Fruit fly (Drosophila melanogaster) Kc167 (cell line): ENCODE measurements around the gene bard.

Experiments used
- Myc ChIP-seq: fragments of >200 bp; optimal IDR thresholded peaks from 2 replicates; lab custom pipeline; 2017; ENCODE audit warnings: missing external identifiers
- Sin3A ChIP-seq: fragments of >200 bp; optimal IDR thresholded peaks from 2 replicates; lab custom pipeline; 2018; ENCODE audit warnings: missing external identifiers
- h ChIP-seq: fragments of >200 bp; optimal IDR thresholded peaks from 3 replicates; lab custom pipeline; 2018; ENCODE audit warnings: missing external identifiers
- insv ChIP-seq: fragments of >200 bp; optimal IDR thresholded peaks from 3 replicates; lab custom pipeline; 2018; ENCODE audit warnings: missing external identifiers
- psq ChIP-seq: fragments of >200 bp; optimal IDR thresholded peaks from 2 replicates; lab custom pipeline; 2017; ENCODE audit warnings: missing external identifiers
- ttk ChIP-seq: sonication (Bioruptor generic); optimal IDR thresholded peaks from 2 replicates; lab custom pipeline; 2017; ENCODE audit warnings: missing external identifiers

bard gene

DNA sequence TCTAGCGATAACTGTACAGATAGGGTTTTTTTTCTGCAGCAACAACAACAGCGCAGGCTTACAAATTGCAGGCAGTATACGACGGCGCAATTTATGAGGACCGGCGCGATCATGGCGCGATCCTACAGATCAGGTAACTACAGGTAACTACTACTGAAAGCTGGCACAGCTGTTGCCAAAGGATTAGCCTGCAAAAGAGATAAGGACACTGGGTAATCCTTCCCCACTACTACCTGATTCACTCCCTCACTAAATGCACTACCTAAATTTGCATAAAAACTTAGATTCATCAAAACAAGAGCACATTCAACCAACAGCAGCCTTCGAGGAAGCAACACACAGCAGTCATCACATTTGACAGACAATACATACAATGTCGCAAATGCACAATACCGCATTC, at the start of gene bard:
bard (plus strand) TSS at position 301 of the 400 bp plus-strand sequence.
- no peak for TF ChIP-seq Myc
- TF ChIP-seq ttk: no peak
- no peak for TF ChIP-seq Sin3A (lab: Kevin White, UChicago)
- TF ChIP-seq psq: no peak
- no peak for TF ChIP-seq insv
- no peak for TF ChIP-seq h (lab: Kevin White, UChicago)

DNA sequence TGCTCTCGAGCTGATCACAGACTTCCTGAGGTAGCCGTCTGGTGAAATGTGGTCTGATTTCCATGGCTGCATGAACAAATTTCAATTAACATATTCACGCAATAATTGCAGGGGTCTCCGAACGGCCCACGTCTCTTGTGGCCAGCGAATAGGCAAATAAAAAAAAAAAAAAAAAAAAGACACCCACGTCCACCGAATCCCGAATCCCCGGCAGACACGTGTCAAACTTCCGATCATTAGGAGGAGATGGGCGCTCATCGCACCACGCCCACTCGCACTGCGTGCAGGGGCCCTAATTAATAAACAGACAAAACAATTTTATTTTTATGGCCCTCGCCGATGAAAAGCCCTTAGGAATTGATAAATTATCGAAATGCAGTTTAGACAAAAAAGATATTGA, 37.3 kb upstream of the bard start:
- TF ChIP-seq ttk (no peak), insv (no peak), psq (no peak), Myc (no peak), h (lab: Kevin White, UChicago) (no peak), Sin3A (lab: Kevin White, UChicago) (no peak)

DNA sequence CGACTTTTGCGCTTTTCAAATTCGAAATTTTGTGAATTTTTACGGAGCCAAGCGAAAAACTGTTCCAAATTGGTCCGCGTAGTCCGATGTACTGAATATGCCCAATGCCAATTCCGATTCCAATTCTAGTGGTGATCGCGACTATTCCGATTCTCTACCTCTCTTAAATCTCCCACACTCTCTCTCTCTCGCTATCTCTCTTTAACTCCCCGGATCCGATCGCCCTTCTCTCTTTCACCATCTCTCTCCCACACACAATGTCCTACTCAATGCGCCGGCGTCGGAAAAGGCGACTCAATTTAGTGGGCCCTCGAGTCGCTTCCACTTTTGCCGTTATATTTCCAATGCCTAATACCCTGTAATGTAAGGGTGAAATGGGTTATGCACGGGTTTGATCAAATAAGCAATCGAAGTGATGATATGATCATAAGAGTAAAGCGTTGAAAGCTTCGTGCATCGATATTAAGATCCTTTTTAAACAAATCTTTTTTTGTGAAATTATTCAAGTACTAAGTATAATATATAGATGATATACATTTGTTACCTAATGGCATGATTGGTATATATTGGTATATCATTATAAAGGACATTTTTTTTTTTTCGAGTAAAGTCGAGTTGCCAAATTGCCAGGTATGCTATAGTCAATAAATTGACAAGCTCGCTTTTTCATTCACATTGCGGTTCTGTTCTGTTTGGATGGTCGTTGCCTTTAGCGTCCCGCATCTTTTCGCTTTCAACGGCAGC, 31.4 kb upstream of the bard start:
- TF ChIP-seq Sin3A (lab: Kevin White, UChicago): no peak
- no peak for TF ChIP-seq psq
- no peak for TF ChIP-seq Myc
- no peak for TF ChIP-seq h (lab: Kevin White, UChicago)
- TF ChIP-seq insv: no peak
- TF ChIP-seq ttk: no peak

DNA sequence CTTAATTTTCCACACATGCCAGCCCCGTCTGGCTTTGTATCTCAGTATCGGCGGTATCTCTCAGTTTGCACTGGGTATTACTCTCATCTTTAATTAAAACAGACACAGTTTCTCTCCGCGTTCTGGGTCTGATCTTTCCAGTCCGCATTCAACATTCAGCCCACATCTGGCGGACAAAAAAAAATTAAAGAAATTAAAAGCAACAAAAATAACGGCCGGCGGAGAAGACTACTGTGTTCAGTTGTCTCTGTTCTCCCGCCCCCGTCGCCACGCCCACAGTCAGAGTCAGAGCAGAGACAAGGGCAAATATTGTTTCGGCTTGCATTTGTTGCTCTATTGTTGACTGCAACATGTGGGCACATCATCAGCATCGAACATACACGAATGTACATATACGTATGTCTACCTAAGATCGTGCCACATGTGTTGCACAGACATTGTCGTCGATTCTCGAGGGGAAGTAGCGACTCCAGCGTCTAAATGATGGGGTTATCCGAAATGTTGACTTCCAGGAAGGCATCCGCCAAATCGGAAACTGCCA, 30.8 kb upstream of the bard start:
- TF ChIP-seq Sin3A (lab: Kevin White, UChicago) (no peak), Myc (no peak), ttk (no peak), psq (no peak), insv (no peak), h (lab: Kevin White, UChicago) (no peak)

- no peak for TF ChIP-seq insv
- no peak for TF ChIP-seq ttk
- no peak for TF ChIP-seq h (lab: Kevin White, UChicago)
- TF ChIP-seq Myc: no peak
- no peak for TF ChIP-seq Sin3A (lab: Kevin White, UChicago)
- no peak for TF ChIP-seq psq
These were observed 30.3 kb upstream of the bard start for dm6 chr3R:18050585-18050984.

dm6 chr3R:18052799-18053586, 27.9 kb upstream of the bard start, which contains the start of gene htl:
Gene htl, minus strand, starts transcription at chr3R:18052984.
- TF ChIP-seq ttk (no peak), psq (no peak), insv (no peak), h (lab: Kevin White, UChicago) (no peak), Myc (no peak), Sin3A (lab: Kevin White, UChicago) (no peak)

- TF ChIP-seq psq (no peak), Sin3A (lab: Kevin White, UChicago) (no peak), Myc (no peak), ttk (no peak), h (lab: Kevin White, UChicago) (no peak), insv (no peak)
These were observed 22.4 kb upstream of the bard start for dm6 chr3R:18058401-18058800.

DNA sequence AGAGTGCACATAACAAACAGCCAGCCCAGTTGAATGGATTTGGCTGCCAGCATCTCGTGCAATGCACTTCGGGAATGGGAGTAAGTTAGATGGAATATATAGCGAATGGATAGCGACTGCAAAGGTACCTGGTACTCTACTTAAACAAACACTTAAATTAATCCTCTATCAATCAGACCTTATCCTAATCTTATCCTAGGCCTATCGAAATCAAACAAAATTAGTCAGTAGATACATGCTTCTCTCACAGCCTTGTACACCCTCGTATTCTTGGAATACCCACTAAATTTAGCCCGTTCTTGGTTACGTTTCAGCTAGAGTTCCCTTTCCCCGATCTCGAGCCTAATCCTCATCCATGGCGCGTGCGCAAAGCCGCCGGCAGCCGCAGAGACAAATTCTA, 20.3 kb upstream of the bard start:
- TF ChIP-seq h (lab: Kevin White, UChicago) (no peak), ttk (no peak), Myc (no peak)

DNA sequence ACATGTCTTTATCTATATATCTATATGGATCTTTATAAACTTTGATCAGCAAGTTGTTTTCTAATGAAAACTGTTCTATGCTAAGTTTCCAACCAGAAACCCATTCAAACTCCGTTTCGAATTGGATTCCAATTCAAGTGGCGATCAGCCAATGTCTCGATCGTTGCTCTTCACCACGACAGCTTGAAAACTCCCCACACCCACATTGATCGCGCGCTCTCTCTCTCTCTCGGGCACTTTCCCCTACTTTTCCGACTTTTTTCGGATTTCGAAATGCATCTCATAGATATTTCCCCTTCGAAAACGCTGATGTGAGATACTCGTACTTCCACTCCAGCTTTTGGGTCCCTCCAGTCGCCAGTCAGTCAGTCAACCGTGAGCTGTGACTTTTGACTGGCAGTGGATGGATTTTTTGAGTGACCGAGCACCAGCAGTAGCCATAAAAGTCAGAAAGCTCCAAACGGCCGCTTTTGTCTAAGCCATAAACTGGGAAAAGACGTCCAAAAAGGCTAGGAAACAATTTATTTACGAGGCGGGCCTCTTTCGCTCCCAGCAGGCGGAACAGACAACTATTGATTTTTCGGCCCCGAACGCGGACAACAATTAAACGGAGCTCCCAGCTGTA, 17.6 kb upstream of the bard start:
- TF ChIP-seq insv (no peak), psq (no peak), ttk (no peak), Sin3A (lab: Kevin White, UChicago) (no peak), h (lab: Kevin White, UChicago) (no peak), Myc (no peak)

dm6 chr3R:18064369-18064768, 16.5 kb upstream of the bard start:
- TF ChIP-seq insv (no peak), ttk (no peak), Myc (no peak), Sin3A (lab: Kevin White, UChicago) (no peak), psq (no peak), h (lab: Kevin White, UChicago) (no peak)

- TF ChIP-seq insv: no peak
- TF ChIP-seq h (lab: Kevin White, UChicago): no peak
- no peak for TF ChIP-seq Sin3A (lab: Kevin White, UChicago)
- TF ChIP-seq ttk: no peak
- no peak for TF ChIP-seq psq
- no peak for TF ChIP-seq Myc
These were observed 12.9 kb upstream of the bard start for dm6 chr3R:18067930-18068329.

dm6 chr3R:18072982-18073381, 7.9 kb upstream of the bard start:
- TF ChIP-seq insv (no peak), Myc (no peak), ttk (no peak), Sin3A (lab: Kevin White, UChicago) (no peak), h (lab: Kevin White, UChicago) (no peak), psq (no peak)

DNA sequence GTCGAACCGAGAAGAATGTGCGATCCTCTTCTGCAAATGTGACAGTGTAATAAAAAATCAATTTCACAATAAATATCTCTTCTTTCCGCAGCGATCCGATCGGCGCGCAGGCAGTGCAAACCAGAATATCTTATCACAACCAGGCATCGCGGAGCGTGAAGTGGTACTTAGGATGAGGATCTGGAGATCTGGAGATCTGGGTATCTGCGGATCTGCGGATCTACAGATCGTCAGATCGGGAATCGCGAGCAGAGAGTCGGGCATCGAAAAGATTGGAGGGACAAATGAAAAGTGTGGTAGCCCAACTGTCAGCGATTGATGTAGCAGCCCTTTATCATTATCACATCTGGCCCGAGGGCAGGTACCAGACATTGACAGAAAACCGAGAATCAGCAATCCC, 5.8 kb upstream of the bard start:
- TF ChIP-seq ttk (no peak), h (lab: Kevin White, UChicago) (no peak), insv (no peak), Sin3A (lab: Kevin White, UChicago) (no peak), psq (no peak), Myc (no peak)
